Fruit fly (Drosophila melanogaster) whole organism, pupa: ENCODE data around the gene pzg.

Experiments
- CG10348 ChIP-seq: fragments of 200-800 bp; sonication (Bioruptor generic); IDR thresholded peaks from 2 replicates; pipeline ENCODE4 v1.3.6; 2022; ENCODE audit warnings: missing biosample characterization, missing genetic modification characterization
- CG32121 ChIP-seq: fragments of 200-800 bp; sonication (Bioruptor generic); IDR thresholded peaks from 2 replicates; pipeline ENCODE4 v1.3.6; 2022; ENCODE audit warnings: missing biosample characterization, missing genetic modification characterization
- CG8159 ChIP-seq: fragments of 200-800 bp; sonication (Bioruptor generic); optimal IDR thresholded peaks from 3 replicates; lab custom pipeline; 2018; ENCODE audit warnings: missing biosample characterization, mild to moderate bottlenecking, missing genetic modification characterization, moderate library complexity
- Pif1A ChIP-seq: fragments of 200-800 bp; sonication (Bioruptor generic); optimal IDR thresholded peaks from 3 replicates; lab custom pipeline; 2016; ENCODE audit warnings: missing biosample characterization, missing genetic modification characterization
- Pif1B ChIP-seq: fragments of 200-800 bp; sonication (Bioruptor generic); optimal IDR thresholded peaks from 3 replicates; lab custom pipeline; 2016; ENCODE audit warnings: missing biosample characterization, missing genetic modification characterization
- gl ChIP-seq: fragments of 200-800 bp; sonication (Bioruptor generic); optimal IDR thresholded peaks from 2 replicates; lab custom pipeline; 2018; ENCODE audit warnings: missing biosample characterization, mild to moderate bottlenecking, missing genetic modification characterization
- rn ChIP-seq: fragments of 200-800 bp; sonication (Bioruptor generic); IDR thresholded peaks from 2 replicates; pipeline ENCODE4 v1.3.6; 2022; ENCODE audit warnings: missing biosample characterization, missing genetic modification characterization

DNA sequence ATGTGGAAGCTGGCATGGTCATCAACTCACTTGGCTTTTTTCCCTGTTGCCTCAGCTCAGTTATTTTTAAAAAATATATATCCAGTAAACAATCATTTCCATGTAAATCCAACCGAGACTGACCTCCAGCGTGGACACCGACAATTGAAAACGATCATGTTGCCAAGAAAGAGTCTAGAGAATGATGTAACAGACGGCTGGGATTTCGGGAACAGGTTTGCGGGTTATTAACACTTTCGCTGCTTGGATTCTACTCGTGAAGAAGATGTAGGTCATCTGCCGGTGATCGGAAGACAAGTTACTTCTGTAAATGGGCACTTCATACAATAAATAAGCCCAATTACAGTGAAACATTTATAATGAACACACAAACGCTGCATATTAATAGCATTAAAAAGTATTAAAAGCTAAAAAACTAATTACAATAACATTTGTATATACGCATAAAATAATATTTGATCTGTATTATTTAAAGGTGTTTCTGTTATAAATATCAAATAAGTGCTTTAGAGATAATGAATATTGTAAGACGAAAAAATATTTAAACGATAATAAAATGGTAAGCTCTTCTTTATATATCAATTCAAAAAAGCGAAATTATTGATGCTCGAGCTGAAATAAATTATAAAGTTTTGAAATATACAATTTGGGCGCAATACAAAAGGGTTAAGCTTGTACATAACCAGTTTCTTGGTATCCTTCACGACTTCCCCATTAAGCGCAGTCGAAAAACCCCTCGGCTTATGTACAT, 16.0 kb downstream of the pzg start:
- TF ChIP-seq Pif1A (GFP tag; lab: Kevin White, UChicago) (no peak), CG8159 (tag; lab: Kevin White, UChicago) (peak; percentile 67), CG10348 (no peak), rn (no peak), Pif1B (GFP tag; lab: Kevin White, UChicago) (no peak), CG32121 (GFP tag; lab: Robert Waterston, UW) (no peak), gl (tag; lab: Kevin White, UChicago) (no peak)
